Worm (Caenorhabditis elegans) whole organism, L1 larva: ENCODE results near the gene clc-22.

ENCODE experiments used
- isw-1 ChIP-seq: fragments of 200-800 bp; sonication (Bioruptor generic); IDR thresholded peaks from 2 replicates; pipeline ENCODE4 v1.3.6; 2022; ENCODE audit warnings: missing genetic modification characterization, missing compliant biosample characterization
- lin-13 ChIP-seq: fragments of 150-350 bp; optimal IDR thresholded peaks from 2 replicates; lab custom pipeline; 2014; ENCODE audit warnings: missing biosample characterization, missing genetic modification reagents, missing genetic modification characterization
- nhr-12 ChIP-seq: sonication (generic microtip); optimal IDR thresholded peaks from 2 replicates; lab custom pipeline; 2017; ENCODE audit warnings: missing biosample characterization, missing genetic modification characterization
- pax-3 ChIP-seq: fragments of 200-800 bp; sonication (Bioruptor generic); optimal IDR thresholded peaks from 2 replicates; lab custom pipeline; 2018; ENCODE audit warnings: mild to moderate bottlenecking, missing genetic modification characterization, moderate library complexity, missing compliant biosample characterization
- swsn-7 ChIP-seq: sonication (generic microtip); optimal IDR thresholded peaks from 2 replicates; lab custom pipeline; 2016; ENCODE audit warnings: missing genetic modification characterization, missing compliant biosample characterization
- unc-62 ChIP-seq: fragments of 150-350 bp; optimal IDR thresholded peaks from 2 replicates; lab custom pipeline; 2014; ENCODE audit warnings: missing biosample characterization, missing genetic modification reagents, missing genetic modification characterization
- ztf-11 ChIP-seq, 2 experiments: sonication (generic microtip); optimal IDR thresholded peaks; 2 replicates each; lab custom pipeline; 2016 to 2017; ENCODE audit warnings: missing genetic modification characterization in 2 of 2, missing biosample characterization in 1 of 2, missing compliant biosample characterization in 1 of 2

ce11 chrII:3965665-3966416 lies 30.0 kb downstream of the clc-22 start:
- TF ChIP-seq ztf-11 (tag; optimal IDR thresholded peaks at IDR 0.05; lab: Kevin White, UChicago) (no peak), isw-1 (GFP tag; lab: Robert Waterston, UW) (no peak), swsn-7 (tag; lab: Kevin White, UChicago) (no peak), nhr-12 (tag; lab: Kevin White, UChicago) (no peak), unc-62 (GFP tag; lab: Kevin White, UChicago) (no peak), lin-13 (GFP tag; lab: Kevin White, UChicago) (no peak), pax-3 (tag; lab: Kevin White, UChicago) (no peak)
